Fruit fly (Drosophila melanogaster) whole organism, embryonic: Measurements from ENCODE around the gene CG13924.

ENCODE experiments used
- Adf1 ChIP-seq: fragments of 200-800 bp; sonication (Bioruptor generic); IDR thresholded peaks from 2 replicates; pipeline ENCODE4 v1.3.6; 2022; ENCODE audit warnings: missing biosample characterization, missing genetic modification characterization
- Aef1 ChIP-seq: fragments of 200-800 bp; sonication (Bioruptor generic); IDR thresholded peaks from 3 replicates; pipeline ENCODE4 v1.3.6; 2022; ENCODE audit warnings: missing biosample characterization, missing genetic modification characterization
- C15 ChIP-seq: fragments of 200-800 bp; sonication (Bioruptor generic); IDR thresholded peaks from 3 replicates; pipeline ENCODE4 v1.3.6; 2022; ENCODE audit warnings: missing biosample characterization, missing genetic modification characterization
- CG13287 ChIP-seq: fragments of 200-800 bp; sonication (Bioruptor generic); IDR thresholded peaks from 2 replicates; pipeline ENCODE4 v1.3.6; 2022; ENCODE audit warnings: missing biosample characterization, missing genetic modification characterization; ENCODE audit not compliant: partially characterized antibody
- CG14050 ChIP-seq: fragments of 200-800 bp; sonication (Bioruptor generic); IDR thresholded peaks from 3 replicates; pipeline ENCODE4 v1.3.6; 2022; ENCODE audit warnings: missing biosample characterization, missing genetic modification characterization
- CG14710 ChIP-seq: fragments of 200-800 bp; sonication (Bioruptor generic); optimal IDR thresholded peaks from 3 replicates; lab custom pipeline; 2019; ENCODE audit warnings: missing biosample characterization, mild to moderate bottlenecking, missing genetic modification characterization, moderate library complexity
- CG14860 ChIP-seq: fragments of 200-800 bp; sonication (Bioruptor generic); IDR thresholded peaks from 3 replicates; pipeline ENCODE4 v1.3.6; 2022; ENCODE audit warnings: missing biosample characterization, missing genetic modification characterization; ENCODE audit not compliant: partially characterized antibody
- CG16813 ChIP-seq: fragments of 200-800 bp; sonication (Bioruptor generic); IDR thresholded peaks from 3 replicates; pipeline ENCODE4 v1.3.6; 2022; ENCODE audit warnings: missing biosample characterization, missing genetic modification characterization; ENCODE audit not compliant: partially characterized antibody
- CG17359 ChIP-seq: fragments of 200-800 bp; sonication (Bioruptor generic); optimal IDR thresholded peaks from 3 replicates; lab custom pipeline; 2018; ENCODE audit warnings: missing biosample characterization, mild to moderate bottlenecking, missing genetic modification characterization, moderate library complexity
- CG17385 ChIP-seq: fragments of 200-800 bp; sonication (Bioruptor generic); optimal IDR thresholded peaks from 3 replicates; lab custom pipeline; 2018; ENCODE audit warnings: missing biosample characterization, mild to moderate bottlenecking, missing genetic modification characterization
- CG18262 ChIP-seq: fragments of 200-800 bp; optimal IDR thresholded peaks from 3 replicates; lab custom pipeline; 2019; ENCODE audit warnings: missing biosample characterization, mild to moderate bottlenecking, missing genetic modification characterization, moderate library complexity
- CG30431 ChIP-seq: fragments of 200-800 bp; sonication (Bioruptor generic); optimal IDR thresholded peaks from 2 replicates; lab custom pipeline; 2017; ENCODE audit warnings: missing biosample characterization, missing genetic modification characterization
- CG34422 ChIP-seq: fragments of 200-800 bp; sonication (Bioruptor generic); IDR thresholded peaks from 3 replicates; pipeline ENCODE4 v1.3.6; 2022; ENCODE audit warnings: missing biosample characterization, missing genetic modification characterization
- CG43689 ChIP-seq: fragments of 200-800 bp; sonication (Bioruptor generic); IDR thresholded peaks from 2 replicates; pipeline ENCODE4 v1.3.6; 2022; ENCODE audit warnings: missing biosample characterization, missing genetic modification characterization
- CG5180 ChIP-seq: fragments of 200-800 bp; sonication (Bioruptor generic); optimal IDR thresholded peaks from 3 replicates; lab custom pipeline; 2017; ENCODE audit warnings: missing biosample characterization, missing genetic modification characterization, mild to moderate bottlenecking, moderate library complexity, missing genetic modification reagents
- CG6683 ChIP-seq: fragments of 200-800 bp; sonication (Bioruptor generic); optimal IDR thresholded peaks from 2 replicates; lab custom pipeline; 2017; ENCODE audit warnings: missing biosample characterization, mild to moderate bottlenecking, missing genetic modification characterization, missing genetic modification reagents
- CG6791 ChIP-seq: fragments of 200-800 bp; sonication (Bioruptor generic); IDR thresholded peaks from 3 replicates; pipeline ENCODE4 v1.3.6; 2022; ENCODE audit warnings: missing biosample characterization, missing genetic modification characterization; ENCODE audit not compliant: partially characterized antibody
- CG8944 ChIP-seq: fragments of 200-800 bp; sonication (Bioruptor generic); optimal IDR thresholded peaks from 3 replicates; lab custom pipeline; 2016; ENCODE audit warnings: missing biosample characterization, missing genetic modification characterization
- CkIIα-i1 ChIP-seq: fragments of 200-800 bp; sonication (Bioruptor generic); IDR thresholded peaks from 2 replicates; pipeline ENCODE4 v1.3.6; 2022; ENCODE audit warnings: missing biosample characterization, missing genetic modification characterization
- D19A ChIP-seq: fragments of 200-800 bp; optimal IDR thresholded peaks from 3 replicates; lab custom pipeline; 2019; ENCODE audit warnings: missing biosample characterization, mild to moderate bottlenecking, missing genetic modification characterization, moderate library complexity
- Dfd ChIP-seq, 2 experiments: fragments of >200 bp; optimal IDR thresholded peaks; 2 replicates each; lab custom pipeline; 2017; ENCODE audit warnings: missing biosample characterization in 2 of 2, missing genetic modification characterization in 2 of 2
- Dip2 ChIP-seq: fragments of 200-800 bp; sonication (Bioruptor generic); IDR thresholded peaks from 2 replicates; pipeline ENCODE4 v1.3.6; 2022; ENCODE audit warnings: missing biosample characterization, missing genetic modification characterization
- Dll ChIP-seq: fragments of 200-800 bp; sonication (Bioruptor generic); IDR thresholded peaks from 4 replicates; pipeline ENCODE4 v1.3.6; 2022; ENCODE audit warnings: missing biosample characterization, missing genetic modification characterization; ENCODE audit not compliant: partially characterized antibody
- Fer3 ChIP-seq: fragments of 200-800 bp; sonication (Bioruptor generic); optimal IDR thresholded peaks from 2 replicates; lab custom pipeline; 2018; ENCODE audit warnings: missing biosample characterization, mild to moderate bottlenecking, missing genetic modification characterization, moderate library complexity
- HHEX ChIP-seq: fragments of 200-800 bp; sonication (Bioruptor generic); optimal IDR thresholded peaks from 3 replicates; lab custom pipeline; 2017; ENCODE audit warnings: missing biosample characterization, mild to moderate bottlenecking, missing genetic modification characterization, missing genetic modification reagents
- Hr51 ChIP-seq, 2 experiments: fragments of 200-800 bp; sonication (Bioruptor generic); optimal IDR thresholded peaks; 2 replicates in 1 of 2; 3 replicates in 1 of 2; lab custom pipeline; 2016 to 2018; ENCODE audit warnings: missing biosample characterization in 2 of 2, missing genetic modification characterization in 2 of 2, mild to moderate bottlenecking in 1 of 2, moderate library complexity in 1 of 2
- MESR4 ChIP-seq: fragments of 200-800 bp; sonication (Bioruptor generic); optimal IDR thresholded peaks from 2 replicates; lab custom pipeline; 2018; ENCODE audit warnings: missing biosample characterization, mild to moderate bottlenecking, missing genetic modification characterization, moderate library complexity
- Meics ChIP-seq: fragments of 200-800 bp; sonication (Bioruptor generic); optimal IDR thresholded peaks from 2 replicates; lab custom pipeline; 2017; ENCODE audit warnings: missing biosample characterization, mild to moderate bottlenecking, missing genetic modification characterization
- Optix ChIP-seq: fragments of 200-800 bp; sonication (Bioruptor generic); IDR thresholded peaks from 3 replicates; pipeline ENCODE4 v1.3.6; 2022; ENCODE audit warnings: missing biosample characterization, missing genetic modification characterization
- Poxn ChIP-seq: fragments of 200-800 bp; sonication (Bioruptor generic); IDR thresholded peaks from 2 replicates; pipeline ENCODE4 v1.3.6; 2022; ENCODE audit warnings: missing biosample characterization, missing genetic modification characterization
- Sry-δ ChIP-seq: fragments of 200-800 bp; sonication (Bioruptor generic); optimal IDR thresholded peaks from 2 replicates; lab custom pipeline; 2016; ENCODE audit warnings: missing biosample characterization, missing genetic modification characterization
- ac ChIP-seq: fragments of 200-800 bp; sonication (Bioruptor generic); optimal IDR thresholded peaks from 3 replicates; lab custom pipeline; 2017; ENCODE audit warnings: missing biosample characterization, mild to moderate bottlenecking, missing genetic modification characterization
- cato ChIP-seq: fragments of 200-800 bp; sonication (Bioruptor generic); optimal IDR thresholded peaks from 2 replicates; lab custom pipeline; 2016; ENCODE audit warnings: missing biosample characterization, missing genetic modification characterization, borderline replicate concordance
- crol ChIP-seq: fragments of 200-800 bp; sonication (Bioruptor generic); IDR thresholded peaks from 2 replicates; pipeline ENCODE4 v1.3.6; 2022; ENCODE audit warnings: missing biosample characterization, missing genetic modification characterization
- disco-r ChIP-seq: fragments of 200-800 bp; sonication (Bioruptor generic); optimal IDR thresholded peaks from 2 replicates; lab custom pipeline; 2016; ENCODE audit warnings: missing biosample characterization, missing genetic modification characterization
- gcm ChIP-seq: fragments of 200-800 bp; sonication (Bioruptor generic); optimal IDR thresholded peaks from 2 replicates; lab custom pipeline; 2019; ENCODE audit warnings: missing biosample characterization, mild to moderate bottlenecking, missing genetic modification characterization, moderate library complexity
- gro ChIP-seq: fragments of 200-800 bp; sonication (Bioruptor generic); optimal IDR thresholded peaks from 2 replicates; lab custom pipeline; 2016; ENCODE audit warnings: missing biosample characterization, missing genetic modification characterization
- jumu ChIP-seq: fragments of 200-800 bp; sonication (Bioruptor generic); optimal IDR thresholded peaks from 3 replicates; lab custom pipeline; 2016; ENCODE audit warnings: missing biosample characterization, missing genetic modification characterization
- mld ChIP-seq: fragments of 200-800 bp; sonication (Bioruptor generic); IDR thresholded peaks from 3 replicates; pipeline ENCODE4 v1.3.6; 2022; ENCODE audit warnings: missing biosample characterization, missing genetic modification characterization; ENCODE audit not compliant: partially characterized antibody
- p53 ChIP-seq: fragments of 200-800 bp; sonication (Bioruptor generic); optimal IDR thresholded peaks from 2 replicates; lab custom pipeline; 2016; ENCODE audit warnings: missing biosample characterization, missing genetic modification characterization
- phol ChIP-seq: fragments of 200-800 bp; sonication (Bioruptor generic); optimal IDR thresholded peaks from 3 replicates; lab custom pipeline; 2018; ENCODE audit warnings: missing biosample characterization, mild to moderate bottlenecking, missing genetic modification characterization, moderate library complexity
- prd ChIP-seq, 3 experiments: fragments of >200 bp in 2 of 3; fragments of 200-800 bp in 1 of 3; sonication (Bioruptor generic) in 1 of 3; optimal IDR thresholded peaks in 2 of 3; IDR thresholded peaks in 1 of 3; 2 replicates in 2 of 3; 3 replicates in 1 of 3; pipeline versions ENCODE4 v1.3.6 to Lab custom; 2017 to 2022; ENCODE audit warnings: missing biosample characterization in 1 of 3, missing genetic modification characterization in 1 of 3
- ro ChIP-seq: fragments of 200-800 bp; sonication (Bioruptor generic); IDR thresholded peaks from 2 replicates; pipeline ENCODE4 v1.3.6; 2022; ENCODE audit warnings: missing biosample characterization, missing genetic modification characterization
- sens ChIP-seq: fragments of 200-800 bp; sonication (Bioruptor generic); peaks from one replicate; lab custom pipeline; 2016; ENCODE audit warnings: missing biosample characterization, missing genetic modification characterization
- slou ChIP-seq: fragments of 200-800 bp; sonication (Bioruptor generic); optimal IDR thresholded peaks from 3 replicates; lab custom pipeline; 2016; ENCODE audit warnings: missing biosample characterization, missing genetic modification characterization
- sna ChIP-seq: fragments of 200-800 bp; sonication (Bioruptor generic); IDR thresholded peaks from 2 replicates; pipeline ENCODE4 v1.3.6; 2022; ENCODE audit warnings: missing biosample characterization, missing genetic modification characterization; ENCODE audit not compliant: partially characterized antibody
- zfh1 ChIP-seq: fragments of 200-800 bp; sonication (Bioruptor generic); IDR thresholded peaks from 3 replicates; pipeline ENCODE4 v1.3.6; 2022; ENCODE audit warnings: missing biosample characterization, missing genetic modification characterization

The CG13924 gene

DNA sequence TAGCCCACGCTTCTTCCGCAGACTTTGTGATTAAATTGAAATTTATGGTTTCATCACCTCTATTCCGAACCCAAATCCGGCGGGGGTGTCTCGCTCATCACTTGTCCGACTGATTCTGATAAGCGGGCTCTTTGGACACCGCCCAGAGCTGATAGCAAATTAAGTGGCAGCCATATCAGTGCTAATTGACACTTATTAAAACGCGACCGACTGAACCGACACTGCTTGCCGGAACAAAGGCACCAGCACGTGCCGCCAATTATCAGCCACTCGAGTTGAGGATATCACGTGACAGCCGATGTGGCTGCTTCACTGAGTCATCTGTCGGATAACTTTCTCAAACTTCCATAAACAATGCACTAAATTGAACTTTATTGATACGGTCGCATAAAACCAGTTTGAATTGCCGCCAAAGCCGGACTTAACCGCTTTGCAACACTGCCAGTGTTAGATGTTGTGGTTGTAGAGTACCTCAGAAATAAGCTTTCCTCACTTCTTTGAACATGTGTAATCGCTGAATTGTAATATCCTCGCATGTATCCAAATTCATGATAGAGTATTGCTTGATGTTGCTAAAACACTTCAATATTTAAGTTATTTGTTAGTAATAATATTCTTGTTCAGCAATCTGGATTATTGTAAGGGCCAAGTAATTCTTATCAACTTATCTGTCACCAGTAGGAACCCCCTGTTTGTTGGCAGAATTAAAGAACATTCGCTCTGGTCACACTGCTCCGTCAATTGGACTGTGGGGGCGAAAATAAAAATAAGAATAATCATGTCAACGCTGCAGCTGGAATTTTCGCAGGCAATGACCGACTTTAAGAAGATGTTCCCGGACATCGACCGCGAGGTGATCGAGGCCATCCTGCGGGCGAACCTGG lies 13.1 kb upstream of the CG13924 start, which contains the start of gene CG12024 (continued):
- TF ChIP-seq ac (GFP tag; lab: Kevin White, UChicago) (no peak), mld (GFP tag; lab: Robert Waterston, UW) (no peak), sna (GFP tag; lab: Robert Waterston, UW) (no peak), Dll (GFP tag; lab: Robert Waterston, UW) (no peak), MESR4 (GFP tag; lab: Kevin White, UChicago) (peak; percentile 91), cato (GFP tag; lab: Kevin White, UChicago) (peak; percentile 54), CG6791 (GFP tag; lab: Robert Waterston, UW) (no peak), CG16813 (GFP tag; lab: Robert Waterston, UW) (no peak), disco-r (peak; percentile 85), gcm (GFP tag; lab: Kevin White, UChicago) (peak; percentile 26), phol (peak; percentile 87), Poxn (GFP tag; lab: Robert Waterston, UW) (no peak), CG14860 (GFP tag; lab: Robert Waterston, UW) (no peak), CG8944 (GFP tag; lab: Kevin White, UChicago) (peak; percentile 73), gro (GFP tag; lab: Kevin White, UChicago) (peak; percentile 63), Fer3 (tag; lab: Kevin White, UChicago) (peak; percentile 71), D19A (tag; lab: Kevin White, UChicago) (no peak), CG34422 (GFP tag; lab: Robert Waterston, UW) (peak; percentile 64; the same call in 2 of the 3 replicates), jumu (GFP tag; lab: Kevin White, UChicago) (peak; percentile 74), Dip2 (GFP tag; lab: Robert Waterston, UW) (no peak), Adf1 (GFP tag; lab: Robert Waterston, UW) (no peak), zfh1 (GFP tag; lab: Robert Waterston, UW) (peak; percentile 39; the same call in 1 of the 3 replicates), Sry-δ (GFP tag; lab: Kevin White, UChicago) (peak; percentile 71), HHEX (peak; percentile 46), Hr51 (GFP tag; optimal IDR thresholded peaks at IDR 0.05; lab: Kevin White, UChicago) (peak; percentile 71 to 75), CG13287 (peak; percentile 15; the same call in 1 of the 2 replicates), sens (peak; percentile 92), ro (GFP tag; lab: Robert Waterston, UW) (no peak), CG5180 (GFP tag; lab: Kevin White, UChicago) (peak; percentile 23), Dfd (GFP tag; optimal IDR thresholded peaks at IDR 0.05; lab: Kevin White, UChicago) (peak in 1 of 2 experiments; percentile 20), CG17385 (GFP tag; lab: Kevin White, UChicago) (peak; percentile 55), prd (optimal IDR thresholded peaks at IDR 0.05; lab: Kevin White, UChicago) (no peak), prd (GFP tag; IDR thresholded peaks at IDR 0.05; lab: Robert Waterston, UW) (peak; percentile 59; the same call in 2 of the 3 replicates), Optix (no peak), CG14710 (tag; lab: Kevin White, UChicago) (peak; percentile 89), CG6683 (peak; percentile 41), slou (GFP tag; lab: Kevin White, UChicago) (peak; percentile 62), CG43689 (GFP tag; lab: Robert Waterston, UW) (no peak), CG18262 (tag; lab: Kevin White, UChicago) (peak; percentile 63), p53 (no peak), CG30431 (GFP tag; lab: Kevin White, UChicago) (peak; percentile 52), C15 (GFP tag; lab: Robert Waterston, UW) (no peak), Meics (GFP tag; lab: Kevin White, UChicago) (peak; percentile 66), crol (GFP tag; lab: Robert Waterston, UW) (no peak), CG17359 (tag; lab: Kevin White, UChicago) (peak; percentile 63), Aef1 (GFP tag; lab: Robert Waterston, UW) (peak; percentile 82), CkIIα-i1 (no peak), CG14050 (GFP tag; lab: Robert Waterston, UW) (peak; percentile 32; the same call in 1 of the 3 replicates)
